Fruit fly (Drosophila melanogaster) whole organism, prepupa: Measurements from ENCODE around the gene CG10237.

Source experiments
- Blimp-1 ChIP-seq: fragments of 200-800 bp; sonication (Bioruptor generic); optimal IDR thresholded peaks from 3 replicates; lab custom pipeline; 2017; ENCODE audit warnings: missing biosample characterization, missing genetic modification characterization, mild to moderate bottlenecking, moderate library complexity, missing genetic modification reagents
- CG10631 ChIP-seq: fragments of 200-800 bp; sonication (Bioruptor generic); optimal IDR thresholded peaks from 2 replicates; lab custom pipeline; 2016; ENCODE audit warnings: missing biosample characterization, missing genetic modification characterization
- CG10669 ChIP-seq: fragments of 200-800 bp; sonication (Bioruptor generic); optimal IDR thresholded peaks from 3 replicates; lab custom pipeline; 2018; ENCODE audit warnings: missing biosample characterization, mild to moderate bottlenecking, missing genetic modification characterization, moderate library complexity
- CG11762 ChIP-seq: fragments of 200-800 bp; sonication (Bioruptor generic); optimal IDR thresholded peaks from 3 replicates; lab custom pipeline; 2016; ENCODE audit warnings: missing biosample characterization, missing genetic modification characterization; ENCODE audit not compliant: insufficient read depth
- CG15336 ChIP-seq: fragments of 200-800 bp; sonication (Bioruptor generic); IDR thresholded peaks from 2 replicates; pipeline ENCODE4 v1.3.6; 2022; ENCODE audit warnings: missing biosample characterization, missing genetic modification characterization
- CG16779 ChIP-seq: fragments of 200-800 bp; sonication (Bioruptor generic); optimal IDR thresholded peaks from 3 replicates; lab custom pipeline; 2017; ENCODE audit warnings: missing biosample characterization, mild to moderate bottlenecking, missing genetic modification characterization
- CG31627 ChIP-seq: fragments of 200-800 bp; sonication (Bioruptor generic); optimal IDR thresholded peaks from 3 replicates; lab custom pipeline; 2016; ENCODE audit warnings: missing biosample characterization, missing genetic modification characterization
- CG34406 ChIP-seq: fragments of 200-800 bp; sonication (Bioruptor generic); optimal IDR thresholded peaks from 3 replicates; lab custom pipeline; 2016; ENCODE audit warnings: missing biosample characterization, missing genetic modification characterization
- CG3919 ChIP-seq: fragments of 200-800 bp; sonication (Bioruptor generic); optimal IDR thresholded peaks from 3 replicates; lab custom pipeline; 2016; ENCODE audit warnings: missing biosample characterization, missing genetic modification characterization
- CG4318 ChIP-seq: fragments of 200-800 bp; sonication (Bioruptor generic); optimal IDR thresholded peaks from 3 replicates; lab custom pipeline; 2017; ENCODE audit warnings: missing biosample characterization, mild to moderate bottlenecking, missing genetic modification characterization
- CG7368 ChIP-seq: fragments of 200-800 bp; sonication (Bioruptor generic); optimal IDR thresholded peaks from 3 replicates; lab custom pipeline; 2016; ENCODE audit warnings: missing biosample characterization, missing genetic modification characterization
- CG8319 ChIP-seq: fragments of 200-800 bp; sonication (Bioruptor generic); optimal IDR thresholded peaks from 3 replicates; lab custom pipeline; 2016; ENCODE audit warnings: missing biosample characterization, missing genetic modification characterization
- CG8632 ChIP-seq: fragments of 200-800 bp; sonication (Bioruptor generic); optimal IDR thresholded peaks from 3 replicates; lab custom pipeline; 2016; ENCODE audit warnings: missing biosample characterization, missing genetic modification characterization
- Eip75B ChIP-seq: fragments of 200-800 bp; sonication (Bioruptor generic); optimal IDR thresholded peaks from 3 replicates; lab custom pipeline; 2016; ENCODE audit warnings: missing biosample characterization, missing genetic modification characterization
- Eip78C ChIP-seq: fragments of 200-800 bp; sonication (Bioruptor generic); peaks from one replicate; lab custom pipeline; 2016; ENCODE audit warnings: missing biosample characterization, missing genetic modification characterization
- Eip93F ChIP-seq: fragments of 200-800 bp; sonication (Bioruptor generic); optimal IDR thresholded peaks from 2 replicates; lab custom pipeline; 2016; ENCODE audit warnings: missing biosample characterization, mild to moderate bottlenecking, missing genetic modification characterization
- Gug ChIP-seq: fragments of 200-800 bp; sonication (Bioruptor generic); IDR thresholded peaks from 2 replicates; pipeline ENCODE4 v1.3.6; 2022; ENCODE audit warnings: missing biosample characterization, missing genetic modification characterization
- Hr38 ChIP-seq: sonication (Bioruptor generic); optimal IDR thresholded peaks from 2 replicates; lab custom pipeline; 2016; ENCODE audit warnings: missing biosample characterization, missing genetic modification characterization
- Hr39 ChIP-seq: fragments of 200-800 bp; sonication (Bioruptor generic); optimal IDR thresholded peaks from 2 replicates; lab custom pipeline; 2016; ENCODE audit warnings: missing biosample characterization, missing genetic modification characterization
- Met ChIP-seq: fragments of 200-800 bp; sonication (Bioruptor generic); optimal IDR thresholded peaks from 3 replicates; lab custom pipeline; 2016; ENCODE audit warnings: missing biosample characterization, missing genetic modification characterization
- OdsH ChIP-seq: fragments of 200-800 bp; sonication (Bioruptor generic); optimal IDR thresholded peaks from 3 replicates; lab custom pipeline; 2016; ENCODE audit warnings: missing biosample characterization, missing genetic modification characterization
- Sox102F ChIP-seq: fragments of 200-800 bp; sonication (Bioruptor generic); optimal IDR thresholded peaks from 2 replicates; lab custom pipeline; 2016; ENCODE audit warnings: missing biosample characterization, mild to moderate bottlenecking, missing genetic modification characterization
- Sox14 ChIP-seq: fragments of 200-800 bp; sonication (Bioruptor generic); optimal IDR thresholded peaks from 3 replicates; lab custom pipeline; 2016; ENCODE audit warnings: missing biosample characterization, missing genetic modification characterization
- achi ChIP-seq: fragments of 200-800 bp; sonication (Bioruptor generic); optimal IDR thresholded peaks from 3 replicates; lab custom pipeline; 2016; ENCODE audit warnings: missing biosample characterization, missing genetic modification characterization
- dac ChIP-seq: fragments of 200-800 bp; sonication (Bioruptor generic); optimal IDR thresholded peaks from 2 replicates; lab custom pipeline; 2017; ENCODE audit warnings: missing biosample characterization, mild to moderate bottlenecking, missing genetic modification characterization
- dsx ChIP-seq: fragments of 200-800 bp; optimal IDR thresholded peaks from 3 replicates; lab custom pipeline; 2019; ENCODE audit warnings: missing biosample characterization, mild to moderate bottlenecking, missing genetic modification characterization, moderate library complexity; ENCODE audit not compliant: poor library complexity, severe bottlenecking
- esn ChIP-seq: fragments of 200-800 bp; sonication (Bioruptor generic); optimal IDR thresholded peaks from 2 replicates; lab custom pipeline; 2016; ENCODE audit warnings: missing biosample characterization, mild to moderate bottlenecking, missing genetic modification characterization, moderate library complexity
- fd85E ChIP-seq: fragments of 200-800 bp; sonication (Bioruptor generic); optimal IDR thresholded peaks from 3 replicates; lab custom pipeline; 2016; ENCODE audit warnings: missing biosample characterization, missing genetic modification characterization
- fkh ChIP-seq: fragments of 200-800 bp; sonication (Bioruptor generic); optimal IDR thresholded peaks from 3 replicates; lab custom pipeline; 2017; ENCODE audit warnings: missing biosample characterization, mild to moderate bottlenecking, missing genetic modification characterization, moderate library complexity
- lz ChIP-seq: fragments of 200-800 bp; sonication (Bioruptor generic); optimal IDR thresholded peaks from 3 replicates; lab custom pipeline; 2016; ENCODE audit warnings: missing biosample characterization, missing genetic modification characterization
- pdm3 ChIP-seq: fragments of 200-800 bp; sonication (Bioruptor generic); optimal IDR thresholded peaks from 3 replicates; lab custom pipeline; 2016; ENCODE audit warnings: missing biosample characterization, missing genetic modification characterization
- salr ChIP-seq, 2 experiments: fragments of 200-800 bp; sonication (Bioruptor generic); optimal IDR thresholded peaks; 3 replicates each; lab custom pipeline; 2016 to 2018; ENCODE audit warnings: missing biosample characterization in 2 of 2, missing genetic modification characterization in 2 of 2, mild to moderate bottlenecking in 1 of 2
- ss ChIP-seq, 2 experiments: fragments of 200-800 bp; sonication (Bioruptor generic); optimal IDR thresholded peaks; 2 replicates in 1 of 2; 3 replicates in 1 of 2; lab custom pipeline; 2017 to 2018; ENCODE audit warnings: mild to moderate bottlenecking in 2 of 2, missing biosample characterization in 2 of 2, missing genetic modification characterization in 2 of 2, moderate library complexity in 1 of 2
- svp ChIP-seq: fragments of 200-800 bp; sonication (Bioruptor generic); peaks from one replicate; lab custom pipeline; 2016; ENCODE audit warnings: missing biosample characterization, missing genetic modification characterization
- topi ChIP-seq: fragments of 200-800 bp; sonication (Bioruptor generic); optimal IDR thresholded peaks from 3 replicates; lab custom pipeline; 2016; ENCODE audit warnings: missing biosample characterization, missing genetic modification characterization

CG10237 gene

dm6 chr2L:19416602-19417497 is 25.7 kb downstream of the CG10237 start, which contains the start of gene Lectin-galC1 (continued):
- TF ChIP-seq Hr38 (GFP tag; lab: Kevin White, UChicago) (no peak), Gug (peak; percentile 66), achi (GFP tag; lab: Kevin White, UChicago) (peak; percentile 72), Hr39 (GFP tag; lab: Kevin White, UChicago) (peak; percentile 28), Met (GFP tag; lab: Kevin White, UChicago) (no peak), Eip75B (GFP tag; lab: Kevin White, UChicago) (peak; percentile 37), lz (GFP tag; lab: Kevin White, UChicago) (peak; percentile 30), CG8632 (GFP tag; lab: Kevin White, UChicago) (no peak), esn (GFP tag; lab: Kevin White, UChicago) (peak; percentile 21), Eip78C (GFP tag; lab: Kevin White, UChicago) (peak; percentile 76), pdm3 (peak; percentile 61), fkh (GFP tag; lab: Kevin White, UChicago) (peak; percentile 77), Eip93F (GFP tag; lab: Kevin White, UChicago) (no peak), Sox14 (peak; percentile 50), topi (GFP tag; lab: Kevin White, UChicago) (peak; percentile 4)

dm6 chr2L:19415859-19416258 is 26.7 kb downstream of the CG10237 start:
- TF ChIP-seq dac (no peak), CG16779 (tag; lab: Kevin White, UChicago) (no peak), Gug (no peak), Eip78C (GFP tag; lab: Kevin White, UChicago) (peak; percentile 17), CG11762 (no peak), CG8319 (GFP tag; lab: Kevin White, UChicago) (no peak), dsx (GFP tag; lab: Kevin White, UChicago) (no peak), CG15336 (GFP tag; lab: Robert Waterston, UW) (0 out of 2 replicates have a peak, but pooled peaks have one; percentile 31), CG4318 (GFP tag; lab: Kevin White, UChicago) (no peak), OdsH (no peak), CG31627 (no peak), CG10669 (GFP tag; lab: Kevin White, UChicago) (no peak), Hr39 (GFP tag; lab: Kevin White, UChicago) (no peak)

- TF ChIP-seq Hr38 (GFP tag; lab: Kevin White, UChicago) (no peak), fd85E (GFP tag; lab: Kevin White, UChicago) (no peak), CG16779 (tag; lab: Kevin White, UChicago) (no peak), CG10631 (GFP tag; lab: Kevin White, UChicago) (no peak), Gug (no peak), salr (GFP tag; optimal IDR thresholded peaks at IDR 0.05; lab: Kevin White, UChicago) (no peak)
Measured at dm6 chr2L:19415133-19415532, 27.4 kb downstream of the CG10237 start.

dm6 chr2L:19414233-19414749 is 28.2 kb downstream of the CG10237 start:
- TF ChIP-seq Blimp-1 (GFP tag; lab: Kevin White, UChicago) (peak; percentile 32), CG8319 (GFP tag; lab: Kevin White, UChicago) (no peak), Eip78C (GFP tag; lab: Kevin White, UChicago) (no peak), Sox102F (GFP tag; lab: Kevin White, UChicago) (no peak), Hr38 (GFP tag; lab: Kevin White, UChicago) (no peak), OdsH (no peak), CG34406 (no peak), achi (GFP tag; lab: Kevin White, UChicago) (no peak), CG8632 (GFP tag; lab: Kevin White, UChicago) (no peak), Gug (no peak), Eip75B (GFP tag; lab: Kevin White, UChicago) (no peak), svp (GFP tag; lab: Kevin White, UChicago) (peak; percentile 33), CG15336 (GFP tag; lab: Robert Waterston, UW) (no peak; the same call in 1 of the 2 replicates), Met (GFP tag; lab: Kevin White, UChicago) (no peak), CG7368 (GFP tag; lab: Kevin White, UChicago) (no peak), dsx (GFP tag; lab: Kevin White, UChicago) (peak; percentile 36), CG16779 (tag; lab: Kevin White, UChicago) (no peak), ss (GFP tag; optimal IDR thresholded peaks at IDR 0.05; lab: Kevin White, UChicago) (peak in 1 of 2 experiments; percentile 11), CG3919 (GFP tag; lab: Kevin White, UChicago) (no peak)
- TF ChIP-seq, all 60 proteins: peak for 4
